Worm (Caenorhabditis elegans): ENCODE data around the gene ZK402.5.

DNA sequence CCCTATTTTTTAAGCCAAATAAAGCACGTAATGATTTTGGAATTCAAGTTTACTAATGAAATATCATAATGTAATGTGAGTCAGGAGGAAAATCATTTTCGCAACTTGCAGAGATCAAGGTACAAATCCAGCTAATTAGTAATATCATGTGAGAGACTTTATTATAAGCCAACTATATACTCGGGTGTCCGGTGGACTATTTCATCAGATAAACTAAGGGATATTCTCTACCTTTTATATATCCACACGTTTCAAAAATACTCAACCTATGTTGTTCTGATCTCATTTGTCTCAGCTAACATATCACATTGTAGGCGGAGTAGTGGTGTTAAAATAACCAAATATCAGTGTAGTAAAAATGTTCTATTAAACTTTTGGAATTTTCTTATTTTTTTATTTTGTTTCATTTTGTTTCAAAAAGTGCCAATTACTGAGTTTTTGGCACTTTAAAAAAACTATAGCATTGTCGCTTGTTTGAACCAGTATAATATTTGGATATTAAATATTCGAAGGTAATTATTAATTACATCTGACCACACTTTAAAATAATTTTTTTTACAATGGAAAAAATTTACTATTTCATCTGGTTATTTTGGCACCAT, 11.7 kb downstream of the ZK402.5 start:
- no peak for TF ChIP-seq flt-1 (GFP tag; IDR thresholded peaks at IDR 0.05)
- no peak for TF ChIP-seq tbx-11 (GFP tag; IDR thresholded peaks at IDR 0.05)
- no peak for TF ChIP-seq ama-1 (optimal IDR thresholded peaks at IDR 0.05)
- no peak for TF ChIP-seq tbx-37 (GFP tag; conservative IDR thresholded peaks at IDR 0.05)
- no peak for TF ChIP-seq hnd-1 (tag; optimal IDR thresholded peaks at IDR 0.05)
- TF ChIP-seq F13C5.2 (tag; optimal IDR thresholded peaks at IDR 0.05) = no peak
